Fruit fly (Drosophila melanogaster) whole organism, adult: Measurements from ENCODE around the gene CHKov2.

Experiments
- CG11617 ChIP-seq: fragments of 200-800 bp; sonication (Bioruptor generic); optimal IDR thresholded peaks from 2 replicates; lab custom pipeline; 2017; ENCODE audit warnings: mild to moderate bottlenecking, missing biosample characterization, missing genetic modification reagents, missing genetic modification characterization
- CG12768 ChIP-seq: fragments of 200-800 bp; sonication (Bioruptor generic); optimal IDR thresholded peaks from 2 replicates; lab custom pipeline; 2017; ENCODE audit warnings: missing biosample characterization, missing genetic modification characterization, mild to moderate bottlenecking, moderate library complexity, missing genetic modification reagents
- CG14711 ChIP-seq: fragments of 200-800 bp; sonication (Bioruptor generic); optimal IDR thresholded peaks from 2 replicates; lab custom pipeline; 2018; ENCODE audit warnings: missing biosample characterization, mild to moderate bottlenecking, missing genetic modification characterization, moderate library complexity
- CG1620 ChIP-seq: fragments of 200-800 bp; sonication (Bioruptor generic); optimal IDR thresholded peaks from 2 replicates; lab custom pipeline; 2016; ENCODE audit warnings: missing biosample characterization, missing genetic modification characterization
- CG33017 ChIP-seq: fragments of 200-800 bp; sonication (Bioruptor generic); optimal IDR thresholded peaks from 2 replicates; lab custom pipeline; 2018; ENCODE audit warnings: missing biosample characterization, mild to moderate bottlenecking, missing genetic modification characterization, moderate library complexity
- CG5204 ChIP-seq: fragments of 200-800 bp; sonication (Bioruptor generic); optimal IDR thresholded peaks from 2 replicates; lab custom pipeline; 2016; ENCODE audit warnings: missing biosample characterization, missing genetic modification characterization
- CG7045 ChIP-seq: fragments of 200-800 bp; sonication (Bioruptor generic); optimal IDR thresholded peaks from 2 replicates; lab custom pipeline; 2017; ENCODE audit warnings: missing biosample characterization, mild to moderate bottlenecking, missing genetic modification characterization
- CG7101 ChIP-seq: fragments of 200-800 bp; sonication (Bioruptor generic); optimal IDR thresholded peaks from 2 replicates; lab custom pipeline; 2018; ENCODE audit warnings: missing biosample characterization, mild to moderate bottlenecking, missing genetic modification characterization, moderate library complexity
- Clk ChIP-seq: fragments of 200-800 bp; sonication (Bioruptor generic); optimal IDR thresholded peaks from 2 replicates; lab custom pipeline; 2017; ENCODE audit warnings: missing biosample characterization, missing genetic modification characterization
- Crg-1 ChIP-seq: fragments of 200-800 bp; sonication (Bioruptor generic); optimal IDR thresholded peaks from 2 replicates; lab custom pipeline; 2016; ENCODE audit warnings: missing biosample characterization, missing genetic modification characterization
- Hr96 ChIP-seq: fragments of 200-800 bp; sonication (Bioruptor generic); optimal IDR thresholded peaks from 2 replicates; lab custom pipeline; 2016; ENCODE audit warnings: missing biosample characterization, missing genetic modification characterization
- Mnt ChIP-seq: fragments of 200-800 bp; sonication (Bioruptor generic); optimal IDR thresholded peaks from 2 replicates; lab custom pipeline; 2016; ENCODE audit warnings: missing biosample characterization, mild to moderate bottlenecking, missing genetic modification characterization
- bab1 ChIP-seq: fragments of 200-800 bp; sonication (Bioruptor generic); optimal IDR thresholded peaks from 3 replicates; lab custom pipeline; 2019; ENCODE audit warnings: missing biosample characterization, mild to moderate bottlenecking, missing genetic modification characterization, moderate library complexity
- cic ChIP-seq: fragments of 200-800 bp; sonication (Bioruptor generic); optimal IDR thresholded peaks from 2 replicates; lab custom pipeline; 2017; ENCODE audit warnings: missing biosample characterization, mild to moderate bottlenecking, missing genetic modification characterization, moderate library complexity
- cnc ChIP-seq, 2 experiments: fragments of >200 bp; optimal IDR thresholded peaks; 2 replicates each; lab custom pipeline; 2017
- kay ChIP-seq: fragments of 200-800 bp; sonication (Bioruptor generic); peaks from one replicate; lab custom pipeline; 2016; ENCODE audit warnings: missing biosample characterization, missing genetic modification characterization, borderline replicate concordance
- ovo ChIP-seq: fragments of 200-800 bp; sonication (Bioruptor generic); optimal IDR thresholded peaks from 2 replicates; lab custom pipeline; 2016; ENCODE audit warnings: missing biosample characterization, missing genetic modification characterization
- pad ChIP-seq: fragments of 200-800 bp; sonication (Bioruptor generic); optimal IDR thresholded peaks from 3 replicates; lab custom pipeline; 2017; ENCODE audit warnings: missing biosample characterization, missing genetic modification characterization, mild to moderate bottlenecking, moderate library complexity, missing genetic modification reagents
- tj ChIP-seq: fragments of 200-800 bp; sonication (Bioruptor generic); optimal IDR thresholded peaks from 3 replicates; lab custom pipeline; 2017; ENCODE audit warnings: missing biosample characterization, mild to moderate bottlenecking, missing genetic modification characterization, moderate library complexity
- toe ChIP-seq: fragments of 200-800 bp; sonication (Bioruptor generic); optimal IDR thresholded peaks from 2 replicates; lab custom pipeline; 2016; ENCODE audit warnings: missing biosample characterization, missing genetic modification characterization

Gene CHKov2

dm6 chr3R:25299507-25299964 is 31.5 kb downstream of the CHKov2 start, which contains the start of gene CG31288:
Gene CG31288, minus strand, starts transcription at chr3R:25299557.
- TF ChIP-seq kay (GFP tag; lab: Kevin White, UChicago) (peak; percentile 90), CG12768 (GFP tag; lab: Kevin White, UChicago) (no peak)

dm6 chr3R:25297678-25298077 is 33.3 kb downstream of the CHKov2 start, which contains the start of gene CG31097:
Gene CG31097, minus strand, starts transcription at chr3R:25297778.
- no peak for TF ChIP-seq Crg-1 (GFP tag; lab: Kevin White, UChicago)
- TF ChIP-seq tj (GFP tag; lab: Kevin White, UChicago) = no peak
- no peak for TF ChIP-seq bab1
- TF ChIP-seq toe (GFP tag; lab: Kevin White, UChicago) = no peak
- TF ChIP-seq CG7045 (GFP tag; lab: Kevin White, UChicago) = no peak
- TF ChIP-seq CG1620 = no peak
- TF ChIP-seq cic (GFP tag; lab: Kevin White, UChicago) = no peak
- TF ChIP-seq CG33017 (tag; lab: Kevin White, UChicago) = no peak
- TF ChIP-seq CG14711 = no peak
- TF ChIP-seq CG11617 (GFP tag; lab: Kevin White, UChicago) = no peak
- TF ChIP-seq CG7101 = no peak
- TF ChIP-seq Mnt (GFP tag; lab: Kevin White, UChicago) = no peak
- no peak for TF ChIP-seq CG12768 (GFP tag; lab: Kevin White, UChicago)
- TF ChIP-seq kay (GFP tag; lab: Kevin White, UChicago) = no peak
- TF ChIP-seq pad (GFP tag; lab: Kevin White, UChicago) = no peak
- TF ChIP-seq Hr96 (GFP tag; lab: Kevin White, UChicago) = no peak
- TF ChIP-seq ovo (GFP tag; lab: Kevin White, UChicago) = no peak
- no peak for TF ChIP-seq cnc (optimal IDR thresholded peaks at IDR 0.05; lab: Kevin White, UChicago)
- no peak for TF ChIP-seq CG5204 (GFP tag; lab: Kevin White, UChicago)

dm6 chr3R:25295320-25296020 is 35.5 kb downstream of the CHKov2 start, which contains the start of gene CG31102:
Gene CG31102, minus strand, starts transcription at chr3R:25295594.
- TF ChIP-seq bab1 (no peak), cnc (optimal IDR thresholded peaks at IDR 0.05; lab: Kevin White, UChicago) (no peak), CG12768 (GFP tag; lab: Kevin White, UChicago) (peak; percentile 52), ovo (GFP tag; lab: Kevin White, UChicago) (no peak), CG7045 (GFP tag; lab: Kevin White, UChicago) (no peak), Mnt (GFP tag; lab: Kevin White, UChicago) (peak; percentile 85), CG33017 (tag; lab: Kevin White, UChicago) (peak; percentile 53), Clk (GFP tag; lab: Kevin White, UChicago) (no peak), toe (GFP tag; lab: Kevin White, UChicago) (peak; percentile 31), kay (GFP tag; lab: Kevin White, UChicago) (peak; percentile 75), CG1620 (no peak), CG14711 (no peak), Crg-1 (GFP tag; lab: Kevin White, UChicago) (no peak), Hr96 (GFP tag; lab: Kevin White, UChicago) (peak; percentile 73), CG5204 (GFP tag; lab: Kevin White, UChicago) (no peak), CG7101 (no peak), CG11617 (GFP tag; lab: Kevin White, UChicago) (no peak), tj (GFP tag; lab: Kevin White, UChicago) (no peak), cic (GFP tag; lab: Kevin White, UChicago) (peak; percentile 91), pad (GFP tag; lab: Kevin White, UChicago) (no peak)

- TF ChIP-seq cnc (optimal IDR thresholded peaks at IDR 0.05; lab: Kevin White, UChicago) = peak in 1 of 2 experiments; percentile 57
- no peak for TF ChIP-seq Hr96 (GFP tag; lab: Kevin White, UChicago)
- TF ChIP-seq CG7045 (GFP tag; lab: Kevin White, UChicago) = peak; percentile 62
- peak; percentile 90 for TF ChIP-seq Mnt (GFP tag; lab: Kevin White, UChicago)
- TF ChIP-seq CG14711 = peak; percentile 29
- peak; percentile 18 for TF ChIP-seq tj (GFP tag; lab: Kevin White, UChicago)
- TF ChIP-seq cic (GFP tag; lab: Kevin White, UChicago) = peak; percentile 92
- TF ChIP-seq CG1620 = no peak
- TF ChIP-seq CG12768 (GFP tag; lab: Kevin White, UChicago) = peak; percentile 80
- TF ChIP-seq toe (GFP tag; lab: Kevin White, UChicago) = peak; percentile 41
- TF ChIP-seq Clk (GFP tag; lab: Kevin White, UChicago) = no peak
- peak; percentile 53 for TF ChIP-seq CG11617 (GFP tag; lab: Kevin White, UChicago)
- TF ChIP-seq CG5204 (GFP tag; lab: Kevin White, UChicago) = no peak
- TF ChIP-seq CG33017 (tag; lab: Kevin White, UChicago) = peak; percentile 83
- TF ChIP-seq CG7101 = peak; percentile 60
- TF ChIP-seq ovo (GFP tag; lab: Kevin White, UChicago) = peak; percentile 41
- no peak for TF ChIP-seq Crg-1 (GFP tag; lab: Kevin White, UChicago)
- peak; percentile 89 for TF ChIP-seq kay (GFP tag; lab: Kevin White, UChicago)
- TF ChIP-seq pad (GFP tag; lab: Kevin White, UChicago) = peak; percentile 35
- TF ChIP-seq bab1 = peak; percentile 84
Measured at dm6 chr3R:25292864-25293284, 38.1 kb downstream of the CHKov2 start, which contains the start of gene CG31098. Gene CG31098, minus strand, starts transcription at chr3R:25292977.

dm6 chr3R:25289589-25289988 is 41.4 kb downstream of the CHKov2 start, which contains the start of gene CG11893:
Gene CG11893, plus strand, starts transcription at chr3R:25289889.
- no peak for TF ChIP-seq CG7101
- TF ChIP-seq kay (GFP tag; lab: Kevin White, UChicago) = peak; percentile 37
